Worm (Caenorhabditis elegans) whole organism, L1 larva: ENCODE results near the gene fbxb-119.
A peak's percentile ranks its signal among the peaks of the same experiment; 100 is the strongest.

Experiments
- C04F5.9 ChIP-seq: sonication (generic microtip); optimal IDR thresholded peaks from 2 replicates; lab custom pipeline; 2016; ENCODE audit warnings: missing genetic modification characterization, missing compliant biosample characterization
- C34B4.2 ChIP-seq: sonication (generic microtip); optimal IDR thresholded peaks from 2 replicates; lab custom pipeline; 2017; ENCODE audit warnings: mild to moderate bottlenecking, missing genetic modification characterization, missing compliant biosample characterization
- F16B12.6 ChIP-seq: fragments of 150-350 bp; optimal IDR thresholded peaks from 2 replicates; lab custom pipeline; 2014; ENCODE audit warnings: missing biosample characterization, missing genetic modification characterization
- aha-1 ChIP-seq: fragments of 150-350 bp; optimal IDR thresholded peaks from 2 replicates; lab custom pipeline; 2014; ENCODE audit warnings: missing biosample characterization, missing genetic modification characterization
- alr-1 ChIP-seq: fragments of 200-800 bp; sonication (Bioruptor generic); optimal IDR thresholded peaks from 2 replicates; lab custom pipeline; 2018; ENCODE audit warnings: borderline replicate concordance, mild to moderate bottlenecking, missing genetic modification characterization, missing compliant biosample characterization
- aly-2 ChIP-seq: fragments of 150-350 bp; optimal IDR thresholded peaks from 2 replicates; lab custom pipeline; 2014; ENCODE audit warnings: missing biosample characterization, missing genetic modification characterization
- blmp-1 ChIP-seq: fragments of 150-350 bp; optimal IDR thresholded peaks from 2 replicates; lab custom pipeline; 2014; ENCODE audit warnings: missing biosample characterization, missing genetic modification characterization
- dpl-1 ChIP-seq, 3 experiments: fragments of 150-350 bp in 2 of 3; sonication (generic microtip) in 1 of 3; optimal IDR thresholded peaks; 2 replicates each; lab custom pipeline; 2014 to 2017; ENCODE audit warnings: missing biosample characterization in 3 of 3, missing genetic modification characterization in 3 of 3, missing genetic modification reagents in 3 of 3
- dsc-1 ChIP-seq: sonication (generic microtip); optimal IDR thresholded peaks from 2 replicates; lab custom pipeline; 2016; ENCODE audit warnings: mild to moderate bottlenecking, missing genetic modification characterization, missing compliant biosample characterization
- egl-13 ChIP-seq: sonication (generic microtip); optimal IDR thresholded peaks from 2 replicates; lab custom pipeline; 2016; ENCODE audit warnings: missing genotype, missing genetic modification reagents, missing genetic modification characterization, missing compliant biosample characterization
- elt-2 ChIP-seq: sonication (generic microtip); optimal IDR thresholded peaks from 2 replicates; lab custom pipeline; 2016; ENCODE audit warnings: missing genetic modification characterization, mild to moderate bottlenecking, inconsistent platforms, missing compliant biosample characterization, missing genetic modification reagents
- elt-3 ChIP-seq, 6 experiments: fragments of 150-350 bp in 1 of 6; sonication (generic microtip); optimal IDR thresholded peaks; 2 replicates each; lab custom pipeline; 2017 to 2018; ENCODE audit warnings: missing biosample characterization in 6 of 6, missing genetic modification characterization in 6 of 6, inconsistent platforms in 1 of 6
- fkh-10 ChIP-seq: sonication (generic microtip); optimal IDR thresholded peaks from 2 replicates; lab custom pipeline; 2017; ENCODE audit warnings: missing biosample characterization, missing genetic modification reagents, missing genetic modification characterization
- fkh-8 ChIP-seq: sonication (generic microtip); optimal IDR thresholded peaks from 2 replicates; lab custom pipeline; 2016; ENCODE audit warnings: mild to moderate bottlenecking, missing genetic modification characterization, missing compliant biosample characterization
- grh-1 ChIP-seq: fragments of 200-800 bp; sonication (Bioruptor generic); IDR thresholded peaks from 2 replicates; pipeline ENCODE4 v1.3.6; 2022; ENCODE audit warnings: missing genetic modification reagents, missing genetic modification characterization, missing compliant biosample characterization
- hlh-17 ChIP-seq: fragments of 200-800 bp; sonication (Bioruptor generic); optimal IDR thresholded peaks from 2 replicates; lab custom pipeline; 2018; ENCODE audit warnings: missing genetic modification characterization, mild to moderate bottlenecking, missing compliant biosample characterization, moderate library complexity, borderline replicate concordance
- hlh-4 ChIP-seq: sonication (generic microtip); optimal IDR thresholded peaks from 2 replicates; lab custom pipeline; 2016; ENCODE audit warnings: mild to moderate bottlenecking, missing genetic modification characterization, missing compliant biosample characterization
- hpl-2 ChIP-seq: fragments of 150-350 bp; optimal IDR thresholded peaks from 2 replicates; lab custom pipeline; 2014; ENCODE audit warnings: missing biosample characterization, missing genetic modification reagents, missing genetic modification characterization
- isw-1 ChIP-seq: fragments of 200-800 bp; sonication (Bioruptor generic); IDR thresholded peaks from 2 replicates; pipeline ENCODE4 v1.3.6; 2022; ENCODE audit warnings: missing genetic modification characterization, missing compliant biosample characterization
- jun-1 ChIP-seq: fragments of 150-350 bp; optimal IDR thresholded peaks from 2 replicates; lab custom pipeline; 2014; ENCODE audit warnings: missing biosample characterization, missing genetic modification reagents, missing genetic modification characterization
- lin-35 ChIP-seq, 2 experiments: fragments of 150-350 bp; optimal IDR thresholded peaks; 2 replicates each; lab custom pipeline; 2014; ENCODE audit warnings: missing biosample characterization in 2 of 2, missing genetic modification characterization in 2 of 2, missing genetic modification reagents in 2 of 2
- lin-39 ChIP-seq: fragments of 150-350 bp; optimal IDR thresholded peaks from 2 replicates; lab custom pipeline; 2014; ENCODE audit warnings: missing biosample characterization, missing genetic modification reagents, missing genetic modification characterization
- mdl-1 ChIP-seq, 2 experiments: fragments of 150-350 bp; optimal IDR thresholded peaks; 2 replicates each; lab custom pipeline; 2014 to 2017; ENCODE audit warnings: missing biosample characterization in 2 of 2, missing genetic modification characterization in 2 of 2, inconsistent platforms in 1 of 2
- mef-2 ChIP-seq: fragments of 150-350 bp; optimal IDR thresholded peaks from 2 replicates; lab custom pipeline; 2014; ENCODE audit warnings: missing biosample characterization, missing genetic modification characterization
- nhr-12 ChIP-seq: sonication (generic microtip); optimal IDR thresholded peaks from 2 replicates; lab custom pipeline; 2017; ENCODE audit warnings: missing biosample characterization, missing genetic modification characterization
- nhr-19 ChIP-seq: fragments of 200-800 bp; sonication (Bioruptor generic); conservative IDR thresholded peaks from 2 replicates; pipeline ENCODE4 v1.3.6; 2022; ENCODE audit warnings: missing genetic modification characterization, missing compliant biosample characterization
- nhr-20 ChIP-seq: sonication (generic microtip); optimal IDR thresholded peaks from 2 replicates; lab custom pipeline; 2016; ENCODE audit warnings: mild to moderate bottlenecking, missing genetic modification characterization, missing compliant biosample characterization
- nhr-237 ChIP-seq: fragments of 150-350 bp; optimal IDR thresholded peaks from 2 replicates; lab custom pipeline; 2014; ENCODE audit warnings: missing biosample characterization, missing genetic modification characterization
- nhr-28 ChIP-seq: fragments of 150-350 bp; optimal IDR thresholded peaks from 2 replicates; lab custom pipeline; 2014; ENCODE audit warnings: missing biosample characterization, missing genetic modification characterization
- nhr-47 ChIP-seq: sonication (generic microtip); optimal IDR thresholded peaks from 2 replicates; lab custom pipeline; 2016; ENCODE audit warnings: mild to moderate bottlenecking, missing genetic modification characterization, moderate library complexity, missing compliant biosample characterization
- nhr-71 ChIP-seq: sonication (generic microtip); optimal IDR thresholded peaks from 2 replicates; lab custom pipeline; 2016; ENCODE audit warnings: mild to moderate bottlenecking, missing genetic modification characterization, moderate library complexity, missing compliant biosample characterization
- nhr-77 ChIP-seq: fragments of 150-350 bp; optimal IDR thresholded peaks from 2 replicates; lab custom pipeline; 2014; ENCODE audit warnings: missing biosample characterization, missing genetic modification characterization
- nhr-84 ChIP-seq: sonication (generic microtip); optimal IDR thresholded peaks from 2 replicates; lab custom pipeline; 2017; ENCODE audit warnings: missing biosample characterization, missing genetic modification characterization
- nhr-85 ChIP-seq: sonication (generic microtip); peaks from one replicate; lab custom pipeline; 2016; ENCODE audit warnings: missing genetic modification characterization, inconsistent platforms, missing compliant biosample characterization
- nhr-90 ChIP-seq: sonication (generic microtip); optimal IDR thresholded peaks from 2 replicates; lab custom pipeline; 2016; ENCODE audit warnings: mild to moderate bottlenecking, missing genetic modification characterization, missing compliant biosample characterization; ENCODE audit not compliant: poor library complexity
- pag-3 ChIP-seq: sonication (generic microtip); optimal IDR thresholded peaks from 2 replicates; lab custom pipeline; 2017; ENCODE audit warnings: missing genetic modification characterization, mild to moderate bottlenecking, missing compliant biosample characterization, antibody characterized with exemption, borderline replicate concordance; ENCODE audit not compliant: insufficient read depth
- pax-3 ChIP-seq: fragments of 200-800 bp; sonication (Bioruptor generic); optimal IDR thresholded peaks from 2 replicates; lab custom pipeline; 2018; ENCODE audit warnings: mild to moderate bottlenecking, missing genetic modification characterization, moderate library complexity, missing compliant biosample characterization
- pqm-1 ChIP-seq: sonication (generic microtip); optimal IDR thresholded peaks from 3 replicates; lab custom pipeline; 2017; ENCODE audit warnings: missing biosample characterization, missing genetic modification characterization
- skn-1 ChIP-seq: fragments of 150-350 bp; optimal IDR thresholded peaks from 2 replicates; lab custom pipeline; 2014; ENCODE audit warnings: missing biosample characterization, missing genetic modification characterization
- sox-4 ChIP-seq: sonication (generic microtip); optimal IDR thresholded peaks from 2 replicates; lab custom pipeline; 2016; ENCODE audit warnings: missing genetic modification characterization, missing compliant biosample characterization
- sptf-1 ChIP-seq: fragments of 150-350 bp; optimal IDR thresholded peaks from 2 replicates; lab custom pipeline; 2014; ENCODE audit warnings: missing biosample characterization, missing genetic modification characterization
- swsn-7 ChIP-seq: sonication (generic microtip); optimal IDR thresholded peaks from 2 replicates; lab custom pipeline; 2016; ENCODE audit warnings: missing genetic modification characterization, missing compliant biosample characterization
- unc-130 ChIP-seq: fragments of 150-350 bp; optimal IDR thresholded peaks from 2 replicates; lab custom pipeline; 2017; ENCODE audit warnings: missing biosample characterization, missing genetic modification characterization, inconsistent platforms
- unc-30 ChIP-seq: sonication (generic microtip); optimal IDR thresholded peaks from 2 replicates; lab custom pipeline; 2017; ENCODE audit warnings: missing biosample characterization, missing genetic modification characterization
- unc-62 ChIP-seq: fragments of 150-350 bp; optimal IDR thresholded peaks from 2 replicates; lab custom pipeline; 2014; ENCODE audit warnings: missing biosample characterization, missing genetic modification reagents, missing genetic modification characterization
- zag-1 ChIP-seq: fragments of 150-350 bp; optimal IDR thresholded peaks from 2 replicates; lab custom pipeline; 2014; ENCODE audit warnings: missing biosample characterization, missing genetic modification characterization
- ztf-11 ChIP-seq, 2 experiments: sonication (generic microtip); optimal IDR thresholded peaks; 2 replicates each; lab custom pipeline; 2016 to 2017; ENCODE audit warnings: missing genetic modification characterization in 2 of 2, missing biosample characterization in 1 of 2, missing compliant biosample characterization in 1 of 2

Gene fbxb-119

ce11 chrV:18339807-18340206 is 21.4 kb downstream of the fbxb-119 start, which contains the start of gene C08E8.10:
TSS of gene C08E8.10 (minus strand) at chrV:18339907.
- TF ChIP-seq dsc-1 (tag; lab: Kevin White, UChicago) (no peak), nhr-28 (tag; lab: Kevin White, UChicago) (no peak), sptf-1 (tag; lab: Kevin White, UChicago) (no peak), swsn-7 (tag; lab: Kevin White, UChicago) (no peak), dpl-1 (GFP tag; optimal IDR thresholded peaks at IDR 0.05; lab: Kevin White, UChicago) (no peak), C34B4.2 (tag; lab: Kevin White, UChicago) (no peak), unc-130 (tag; lab: Kevin White, UChicago) (no peak), unc-62 (GFP tag; lab: Kevin White, UChicago) (no peak), nhr-47 (tag; lab: Kevin White, UChicago) (no peak), fkh-10 (GFP tag; lab: Kevin White, UChicago) (no peak), hpl-2 (GFP tag; lab: Kevin White, UChicago) (no peak), jun-1 (tag; lab: Kevin White, UChicago) (no peak), ztf-11 (tag; optimal IDR thresholded peaks at IDR 0.05; lab: Kevin White, UChicago) (no peak), grh-1 (GFP tag; lab: Robert Waterston, UW) (no peak), aha-1 (tag; lab: Kevin White, UChicago) (no peak), hlh-17 (GFP tag; lab: Kevin White, UChicago) (no peak), hlh-4 (tag; lab: Kevin White, UChicago) (no peak)

- no peak for TF ChIP-seq fkh-8 (tag; lab: Kevin White, UChicago)
- no peak for TF ChIP-seq lin-39 (tag; lab: Kevin White, UChicago)
- no peak for TF ChIP-seq nhr-12 (tag; lab: Kevin White, UChicago)
- no peak for TF ChIP-seq isw-1 (GFP tag; lab: Robert Waterston, UW)
- no peak for TF ChIP-seq nhr-77
- TF ChIP-seq egl-13 (tag; lab: Kevin White, UChicago), result no peak
- TF ChIP-seq pag-3 (tag; lab: Kevin White, UChicago), result no peak
- no peak for TF ChIP-seq alr-1
- no peak for TF ChIP-seq elt-2
- no peak for TF ChIP-seq lin-35 (GFP tag; optimal IDR thresholded peaks at IDR 0.05; lab: Kevin White, UChicago)
- no peak for TF ChIP-seq nhr-19
- no peak for TF ChIP-seq pax-3 (tag; lab: Kevin White, UChicago)
- TF ChIP-seq unc-62 (GFP tag; lab: Kevin White, UChicago), result no peak
- no peak for TF ChIP-seq nhr-20
- TF ChIP-seq nhr-237 (tag; lab: Kevin White, UChicago), result no peak
- TF ChIP-seq, all 84 proteins: peak for 0
Measured at ce11 chrV:18344194-18344593, 25.8 kb downstream of the fbxb-119 start.

DNA sequence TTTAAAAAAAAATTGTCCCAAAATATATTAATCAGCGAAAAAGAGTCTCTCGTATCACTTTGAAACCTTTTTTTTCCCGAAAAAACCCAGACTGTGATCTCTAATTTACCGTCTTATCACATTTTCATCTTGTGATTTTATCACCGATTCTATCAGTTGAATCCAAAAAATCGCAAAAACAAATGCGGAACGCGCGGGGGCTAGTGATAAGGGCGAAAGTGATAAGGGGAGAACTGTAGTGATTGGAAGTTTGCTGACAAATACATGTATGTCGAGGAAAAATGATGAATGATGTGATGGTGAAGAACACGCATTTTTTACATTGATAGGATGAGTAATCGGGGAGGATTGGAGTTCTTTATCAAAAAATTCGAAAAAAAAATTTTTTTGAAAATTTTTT is 27.7 kb downstream of the fbxb-119 start:
- TF ChIP-seq nhr-85 (tag; lab: Kevin White, UChicago), result no peak
- no peak for TF ChIP-seq aly-2 (tag; lab: Kevin White, UChicago)
- TF ChIP-seq mdl-1 (tag; optimal IDR thresholded peaks at IDR 0.05; lab: Kevin White, UChicago), result peak in 1 of 2 experiments; percentile 55
- TF ChIP-seq sox-4, result no peak
- TF ChIP-seq nhr-77, result no peak
- TF ChIP-seq nhr-12 (tag; lab: Kevin White, UChicago), result no peak
- peak; percentile 93 for TF ChIP-seq blmp-1 (tag; lab: Kevin White, UChicago)
- no peak for TF ChIP-seq unc-30 (tag; lab: Kevin White, UChicago)
- TF ChIP-seq elt-3 (tag; optimal IDR thresholded peaks at IDR 0.05; lab: Kevin White, UChicago), result peak in 5 of 6 experiments; percentile 87 to 97 (median 88)
- TF ChIP-seq F16B12.6 (tag; lab: Kevin White, UChicago), result no peak
- TF ChIP-seq mef-2 (tag; lab: Kevin White, UChicago), result no peak
- peak; percentile 71 for TF ChIP-seq nhr-20
- TF ChIP-seq dpl-1 (GFP tag; optimal IDR thresholded peaks at IDR 0.05; lab: Kevin White, UChicago), result no peak
- TF ChIP-seq ztf-11 (tag; optimal IDR thresholded peaks at IDR 0.05; lab: Kevin White, UChicago), result no peak
- TF ChIP-seq zag-1 (tag; lab: Kevin White, UChicago), result no peak
- TF ChIP-seq pqm-1, result peak; percentile 98
- TF ChIP-seq lin-35 (GFP tag; optimal IDR thresholded peaks at IDR 0.05; lab: Kevin White, UChicago), result peak in 1 of 2 experiments; percentile 71
- peak; percentile 53 for TF ChIP-seq skn-1 (tag; lab: Kevin White, UChicago)
- TF ChIP-seq nhr-19, result peak; percentile 35
- no peak for TF ChIP-seq dsc-1 (tag; lab: Kevin White, UChicago)
- no peak for TF ChIP-seq nhr-84 (tag; lab: Kevin White, UChicago)
- peak; percentile 30 for TF ChIP-seq pax-3 (tag; lab: Kevin White, UChicago)
- TF ChIP-seq pag-3 (tag; lab: Kevin White, UChicago), result no peak
- no peak for TF ChIP-seq hpl-2 (GFP tag; lab: Kevin White, UChicago)
- TF ChIP-seq C04F5.9 (tag; lab: Kevin White, UChicago), result no peak
- TF ChIP-seq fkh-8 (tag; lab: Kevin White, UChicago), result no peak
- peak; percentile 47 for TF ChIP-seq nhr-71
- TF ChIP-seq hlh-17 (GFP tag; lab: Kevin White, UChicago), result no peak
- TF ChIP-seq nhr-90 (tag; lab: Kevin White, UChicago), result peak; percentile 65
